Fruit fly (Drosophila melanogaster) whole organism, prepupa: Measurements from ENCODE around the gene drl.
A peak's percentile ranks its signal among the peaks of the same experiment; 100 is the strongest.

Experiments used
- Blimp-1 ChIP-seq: fragments of 200-800 bp; sonication (Bioruptor generic); optimal IDR thresholded peaks from 3 replicates; lab custom pipeline; 2017; ENCODE audit warnings: missing biosample characterization, missing genetic modification characterization, mild to moderate bottlenecking, moderate library complexity, missing genetic modification reagents
- CG1621 ChIP-seq: fragments of 200-800 bp; sonication (Bioruptor generic); optimal IDR thresholded peaks from 3 replicates; lab custom pipeline; 2018; ENCODE audit warnings: missing biosample characterization, mild to moderate bottlenecking, missing genetic modification characterization
- CG31627 ChIP-seq: fragments of 200-800 bp; sonication (Bioruptor generic); optimal IDR thresholded peaks from 3 replicates; lab custom pipeline; 2016; ENCODE audit warnings: missing biosample characterization, missing genetic modification characterization
- CG34406 ChIP-seq: fragments of 200-800 bp; sonication (Bioruptor generic); optimal IDR thresholded peaks from 3 replicates; lab custom pipeline; 2016; ENCODE audit warnings: missing biosample characterization, missing genetic modification characterization
- CG8319 ChIP-seq: fragments of 200-800 bp; sonication (Bioruptor generic); optimal IDR thresholded peaks from 3 replicates; lab custom pipeline; 2016; ENCODE audit warnings: missing biosample characterization, missing genetic modification characterization
- Hr38 ChIP-seq: sonication (Bioruptor generic); optimal IDR thresholded peaks from 2 replicates; lab custom pipeline; 2016; ENCODE audit warnings: missing biosample characterization, missing genetic modification characterization
- Hr39 ChIP-seq: fragments of 200-800 bp; sonication (Bioruptor generic); optimal IDR thresholded peaks from 2 replicates; lab custom pipeline; 2016; ENCODE audit warnings: missing biosample characterization, missing genetic modification characterization
- Sox14 ChIP-seq: fragments of 200-800 bp; sonication (Bioruptor generic); optimal IDR thresholded peaks from 3 replicates; lab custom pipeline; 2016; ENCODE audit warnings: missing biosample characterization, missing genetic modification characterization
- Sox15 ChIP-seq: fragments of 200-800 bp; sonication (Bioruptor generic); optimal IDR thresholded peaks from 3 replicates; lab custom pipeline; 2016; ENCODE audit warnings: missing biosample characterization, missing genetic modification characterization
- dsx ChIP-seq: fragments of 200-800 bp; optimal IDR thresholded peaks from 3 replicates; lab custom pipeline; 2019; ENCODE audit warnings: missing biosample characterization, mild to moderate bottlenecking, missing genetic modification characterization, moderate library complexity; ENCODE audit not compliant: poor library complexity, severe bottlenecking
- fd85E ChIP-seq: fragments of 200-800 bp; sonication (Bioruptor generic); optimal IDR thresholded peaks from 3 replicates; lab custom pipeline; 2016; ENCODE audit warnings: missing biosample characterization, missing genetic modification characterization
- net ChIP-seq: fragments of 200-800 bp; sonication (Bioruptor generic); optimal IDR thresholded peaks from 3 replicates; lab custom pipeline; 2016; ENCODE audit warnings: missing biosample characterization, missing genetic modification characterization
- spab ChIP-seq: fragments of 200-800 bp; sonication (Bioruptor generic); optimal IDR thresholded peaks from 2 replicates; lab custom pipeline; 2017; ENCODE audit warnings: missing biosample characterization, mild to moderate bottlenecking, missing genetic modification characterization, missing genetic modification reagents

drl gene

dm6 chr2L:19254079-19254478, 63.9 kb downstream of the drl start (continued):
- TF ChIP-seq CG1621 (tag; lab: Kevin White, UChicago) (no peak), Hr39 (GFP tag; lab: Kevin White, UChicago) (peak; percentile 13), net (GFP tag; lab: Kevin White, UChicago) (peak; percentile 10), Hr38 (no peak), CG34406 (GFP tag; lab: Kevin White, UChicago) (peak; percentile 4), spab (GFP tag; lab: Kevin White, UChicago) (peak; percentile 12), Blimp-1 (no peak), dsx (GFP tag; lab: Kevin White, UChicago) (no peak), CG31627 (GFP tag; lab: Kevin White, UChicago) (peak; percentile 9), Sox15 (GFP tag; lab: Kevin White, UChicago) (no peak), CG8319 (GFP tag; lab: Kevin White, UChicago) (no peak), Sox14 (peak; percentile 5), fd85E (no peak)
